Worm (Caenorhabditis elegans) whole organism, L3 larva: ENCODE data around the gene Y66A7A.9.

Experiments used
- elt-2 ChIP-seq: sonication (generic microtip); optimal IDR thresholded peaks from 2 replicates; lab custom pipeline; 2016; ENCODE audit warnings: missing genetic modification reagents, mild to moderate bottlenecking, missing genetic modification characterization, missing compliant biosample characterization
- elt-3 ChIP-seq, 3 experiments: fragments of 150-350 bp in 1 of 3; sonication (generic microtip) in 2 of 3; optimal IDR thresholded peaks; 2 replicates in 2 of 3; 4 replicates in 1 of 3; lab custom pipeline; 2014 to 2017; ENCODE audit warnings: missing biosample characterization in 3 of 3, missing genetic modification characterization in 3 of 3
- nhr-11 ChIP-seq: fragments of 150-350 bp; optimal IDR thresholded peaks from 2 replicates; lab custom pipeline; 2014; ENCODE audit warnings: missing biosample characterization, missing genetic modification characterization
- nhr-12 ChIP-seq: fragments of 150-350 bp; optimal IDR thresholded peaks from 2 replicates; lab custom pipeline; 2014; ENCODE audit warnings: missing biosample characterization, missing genetic modification characterization
- nhr-23 ChIP-seq: fragments of 150-350 bp; optimal IDR thresholded peaks from 2 replicates; lab custom pipeline; 2014; ENCODE audit warnings: missing biosample characterization, missing genetic modification reagents, missing genetic modification characterization
- nhr-237 ChIP-seq: fragments of 150-350 bp; optimal IDR thresholded peaks from 2 replicates; lab custom pipeline; 2014; ENCODE audit warnings: missing biosample characterization, missing genetic modification characterization
- nhr-28 ChIP-seq: fragments of 150-350 bp; optimal IDR thresholded peaks from 2 replicates; lab custom pipeline; 2014; ENCODE audit warnings: missing biosample characterization, missing genetic modification characterization
- nhr-76 ChIP-seq: fragments of 150-350 bp; sonication (generic microtip); optimal IDR thresholded peaks from 5 replicates; lab custom pipeline; 2014; ENCODE audit warnings: missing biosample characterization, missing genetic modification characterization
- pqm-1 ChIP-seq: fragments of 150-350 bp; optimal IDR thresholded peaks from 2 replicates; lab custom pipeline; 2017; ENCODE audit warnings: missing biosample characterization, missing genetic modification characterization, inconsistent platforms
- sea-2 ChIP-seq: fragments of 150-350 bp; sonication (generic microtip); optimal IDR thresholded peaks from 4 replicates; lab custom pipeline; 2014; ENCODE audit warnings: missing biosample characterization, missing genetic modification reagents, missing genetic modification characterization
- tbx-2 ChIP-seq: sonication (generic microtip); optimal IDR thresholded peaks from 2 replicates; lab custom pipeline; 2016; ENCODE audit warnings: mild to moderate bottlenecking, missing genetic modification characterization, missing compliant biosample characterization
- unc-62 ChIP-seq: fragments of 150-350 bp; sonication (generic microtip); optimal IDR thresholded peaks from 4 replicates; lab custom pipeline; 2014; ENCODE audit warnings: missing biosample characterization, missing genetic modification reagents, missing genetic modification characterization

DNA sequence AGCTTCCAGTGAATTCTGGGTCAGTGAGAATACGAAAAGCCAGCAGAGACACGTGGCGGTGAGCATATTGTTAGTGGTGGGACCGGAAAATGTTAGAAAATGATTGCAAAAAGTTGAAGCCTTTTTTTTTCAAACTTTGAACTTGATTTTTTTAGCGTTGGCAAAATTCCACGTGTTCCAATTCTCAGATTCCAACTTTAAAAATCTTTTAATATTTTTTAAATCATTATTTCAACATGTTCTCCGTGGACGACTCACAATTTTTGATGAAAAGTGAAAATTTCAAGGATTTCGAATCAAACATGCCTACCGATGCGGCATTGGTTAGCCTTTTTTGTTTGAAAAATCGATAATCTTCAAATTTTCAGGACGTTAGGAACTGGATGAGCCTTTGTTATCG is at the start of gene Y66A7A.9, which contains the start of gene Y66A7A.4:
- no peak for TF ChIP-seq elt-3 (tag; optimal IDR thresholded peaks at IDR 0.05; lab: Kevin White, UChicago)
- no peak for TF ChIP-seq nhr-23
- TF ChIP-seq unc-62 (GFP tag; lab: Kevin White, UChicago): no peak
- TF ChIP-seq elt-2 (tag; lab: Kevin White, UChicago): no peak
- no peak for TF ChIP-seq nhr-11 (tag; lab: Kevin White, UChicago)
- no peak for TF ChIP-seq nhr-237 (tag; lab: Kevin White, UChicago)
- no peak for TF ChIP-seq nhr-12
- TF ChIP-seq tbx-2: no peak
- TF ChIP-seq nhr-28 (tag; lab: Kevin White, UChicago): no peak
- TF ChIP-seq sea-2: no peak
- no peak for TF ChIP-seq nhr-76 (tag; lab: Kevin White, UChicago)
- TF ChIP-seq pqm-1 (tag; lab: Kevin White, UChicago): no peak
